Worm (Caenorhabditis elegans) whole organism, L4/young adult: ENCODE data around the gene rhgf-2.
"Not testable (repeated sequence)": the region's sequence is repeated elsewhere in the genome, so short reads cannot be mapped to it uniquely, and the experiment has no call there.

ENCODE experiments used
- W03F9.2 ChIP-seq: fragments of 150-350 bp; optimal IDR thresholded peaks from 2 replicates; lab custom pipeline; 2014; ENCODE audit warnings: missing biosample characterization, missing genetic modification characterization
- dao-5 ChIP-seq: sonication (generic microtip); optimal IDR thresholded peaks from 2 replicates; lab custom pipeline; 2016; ENCODE audit warnings: missing genotype, missing genetic modification characterization, moderate library complexity, missing compliant biosample characterization
- him-1 ChIP-seq: sonication (generic microtip); optimal IDR thresholded peaks from 2 replicates; lab custom pipeline; 2016; ENCODE audit warnings: missing genotype, missing genetic modification reagents, missing genetic modification characterization, missing compliant biosample characterization

The rhgf-2 gene

DNA sequence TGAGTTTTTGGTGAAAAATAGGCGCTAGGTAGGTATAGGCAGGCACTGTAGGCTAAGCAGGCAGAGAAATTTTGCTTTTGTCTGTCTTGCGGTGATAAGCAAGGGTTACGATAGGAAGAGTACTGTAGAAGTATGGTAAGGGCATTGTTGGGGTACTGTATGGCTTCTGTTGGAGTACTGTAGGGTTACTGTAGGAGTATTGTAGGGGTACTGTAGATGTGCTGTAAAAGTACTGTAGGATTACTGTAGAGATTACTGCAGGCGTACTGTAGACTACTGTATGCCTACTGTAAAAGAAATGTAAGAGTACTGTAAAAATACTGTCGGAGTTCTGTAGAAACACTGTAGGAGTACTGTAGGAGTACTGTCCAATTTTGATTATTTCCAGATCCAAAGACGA, 8.1 kb upstream of the rhgf-2 start:
- TF ChIP-seq dao-5 (no peak), W03F9.2 (tag; lab: Kevin White, UChicago) (no peak), him-1 (tag; lab: Kevin White, UChicago) (no peak)

DNA sequence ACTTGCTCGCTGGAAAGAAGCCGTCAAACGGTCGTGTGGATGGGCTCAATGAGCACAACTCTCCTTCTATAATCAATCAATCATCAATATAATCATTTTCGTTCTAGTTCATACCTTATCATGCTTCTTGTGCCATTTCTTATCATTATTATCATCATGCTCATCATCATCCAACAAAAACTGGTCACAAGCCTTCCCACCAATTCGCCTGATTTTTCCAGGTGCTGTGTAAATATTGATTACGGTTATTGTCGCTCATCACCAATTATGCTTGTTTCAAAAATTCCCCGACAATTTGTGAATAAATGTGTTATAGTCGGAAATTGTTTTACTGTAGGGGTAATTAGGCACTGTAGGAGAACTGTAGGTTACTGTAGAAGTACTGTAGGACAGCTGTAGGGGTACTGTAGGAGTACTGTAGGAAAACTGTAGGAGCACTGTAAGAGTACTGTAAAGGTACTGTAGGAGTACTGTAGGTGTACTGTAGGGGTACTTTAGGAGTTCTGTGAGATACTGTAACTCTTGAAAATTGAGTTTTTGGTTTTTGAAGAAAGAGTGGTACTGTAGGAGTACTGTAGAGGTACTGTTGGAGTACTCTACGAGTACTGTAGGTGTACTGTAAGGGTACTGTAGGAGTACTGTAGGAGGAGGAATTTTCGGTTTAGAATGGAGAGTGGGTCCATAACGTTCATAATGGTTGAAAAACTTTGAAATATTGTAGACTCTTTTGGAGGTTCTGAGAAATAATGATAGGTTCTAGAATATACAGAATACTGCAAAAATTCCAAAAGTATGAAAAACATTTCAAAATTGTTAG, 6.3 kb upstream of the rhgf-2 start:
- no peak for TF ChIP-seq him-1 (tag; lab: Kevin White, UChicago)
- no peak for TF ChIP-seq W03F9.2 (tag; lab: Kevin White, UChicago)
- TF ChIP-seq dao-5 = no peak

DNA sequence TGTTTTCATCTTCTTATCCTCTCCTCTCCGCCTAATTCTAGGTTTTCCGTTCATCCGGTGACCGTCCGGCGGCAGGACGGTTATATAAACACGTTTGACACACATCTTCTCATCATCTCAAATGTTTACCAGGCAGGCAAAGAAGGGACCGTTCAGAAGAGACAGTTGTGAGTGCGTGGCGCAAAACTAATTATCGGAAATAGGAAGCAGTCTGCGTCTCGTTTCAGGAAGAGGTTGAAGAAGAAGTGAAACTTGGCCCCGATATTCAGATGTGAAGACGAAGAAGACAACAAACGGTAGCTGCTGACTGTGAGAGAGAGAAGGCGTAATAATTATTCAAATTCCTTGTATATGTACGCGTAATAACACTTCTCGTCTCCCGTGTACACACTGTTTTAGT, 1.8 kb upstream of the rhgf-2 start:
- TF ChIP-seq him-1 (tag; lab: Kevin White, UChicago) (no peak), dao-5 (no peak), W03F9.2 (tag; lab: Kevin White, UChicago) (no peak)

DNA sequence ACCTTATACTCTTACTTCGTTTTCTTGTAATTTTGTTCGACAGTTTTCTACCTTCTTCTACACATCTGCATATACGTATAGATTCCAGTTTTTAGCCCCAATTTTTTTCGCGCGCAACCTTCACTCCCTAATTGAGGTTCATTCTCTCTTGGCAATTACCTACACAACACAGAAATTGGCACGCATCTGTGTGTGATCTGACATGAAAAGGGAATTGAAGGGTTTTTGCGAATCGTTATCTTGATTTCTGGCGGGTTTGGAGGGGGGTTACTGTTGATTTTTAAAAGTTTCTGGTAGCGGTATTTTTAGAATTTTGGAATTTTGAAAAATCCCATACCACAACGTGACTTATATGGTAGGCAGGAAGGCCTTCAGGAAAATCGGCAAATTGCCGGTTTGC, 2.1 kb downstream of the rhgf-2 start:
- TF ChIP-seq dao-5 (no peak), him-1 (tag; lab: Kevin White, UChicago) (no peak), W03F9.2 (tag; lab: Kevin White, UChicago) (no peak)

DNA sequence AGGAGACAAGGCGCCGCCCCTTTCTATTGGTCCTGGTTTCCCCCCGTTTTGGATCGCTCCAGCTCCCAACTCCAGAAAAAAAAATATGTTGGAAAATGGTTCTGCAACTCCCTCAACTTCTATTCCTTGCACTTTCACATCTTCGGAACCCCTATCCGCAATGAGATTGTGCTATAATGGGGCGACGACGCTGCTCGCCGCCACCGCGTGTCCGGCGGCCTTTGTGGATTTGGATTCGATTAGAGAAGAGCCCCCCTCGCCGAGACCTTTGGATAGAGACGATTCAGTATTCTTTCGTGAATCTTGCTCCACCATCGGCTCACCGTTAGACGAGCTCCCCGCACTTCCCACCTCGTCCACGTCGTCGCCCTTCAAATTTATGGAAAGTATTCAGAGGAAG, 6.6 kb downstream of the rhgf-2 start:
- no peak for TF ChIP-seq W03F9.2 (tag; lab: Kevin White, UChicago)
- no peak for TF ChIP-seq him-1 (tag; lab: Kevin White, UChicago)
- no peak for TF ChIP-seq dao-5

DNA sequence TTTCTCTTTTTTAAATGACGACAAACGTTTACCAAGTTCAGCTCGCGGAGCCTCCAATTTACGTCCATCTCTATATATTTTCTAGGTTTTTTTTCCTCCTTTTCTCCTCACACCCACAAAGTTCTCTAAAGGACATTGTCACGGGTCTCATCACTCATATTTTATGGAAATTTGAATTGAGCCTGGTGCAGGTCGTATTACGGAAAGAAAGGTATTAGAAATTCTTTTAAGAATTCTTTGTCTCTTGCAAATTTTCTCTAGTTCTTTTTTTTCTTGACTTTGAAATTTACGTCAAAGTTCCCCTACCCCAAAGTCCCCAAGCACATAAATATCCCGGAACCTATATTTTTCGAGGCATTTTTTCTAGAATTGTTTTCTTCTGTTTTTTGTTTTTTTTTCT, 17.9 kb downstream of the rhgf-2 start:
- TF ChIP-seq W03F9.2 (tag; lab: Kevin White, UChicago) = no peak
- no peak for TF ChIP-seq him-1 (tag; lab: Kevin White, UChicago)
- TF ChIP-seq dao-5 = no peak

DNA sequence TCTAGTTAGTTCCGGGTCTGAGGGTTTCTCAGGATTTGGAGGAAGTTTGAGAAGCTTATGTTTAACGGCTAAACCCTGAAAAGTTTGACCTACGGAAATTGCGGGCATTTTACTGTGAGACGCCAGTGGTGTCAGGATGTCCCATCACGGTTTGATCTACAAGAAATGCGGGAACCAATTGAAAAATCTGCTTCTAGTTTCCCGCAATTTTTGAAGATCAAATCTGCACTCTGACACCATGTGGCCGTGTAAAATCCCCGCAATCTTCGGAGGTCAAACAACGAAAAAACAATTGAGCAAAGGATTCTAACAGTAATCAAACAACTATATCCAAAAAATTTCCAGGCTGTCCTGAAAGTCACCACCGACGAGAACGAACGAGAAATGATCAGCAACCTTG, 22.3 kb downstream of the rhgf-2 start:
- TF ChIP-seq W03F9.2 (tag; lab: Kevin White, UChicago) (no peak), him-1 (tag; lab: Kevin White, UChicago) (no peak)

DNA sequence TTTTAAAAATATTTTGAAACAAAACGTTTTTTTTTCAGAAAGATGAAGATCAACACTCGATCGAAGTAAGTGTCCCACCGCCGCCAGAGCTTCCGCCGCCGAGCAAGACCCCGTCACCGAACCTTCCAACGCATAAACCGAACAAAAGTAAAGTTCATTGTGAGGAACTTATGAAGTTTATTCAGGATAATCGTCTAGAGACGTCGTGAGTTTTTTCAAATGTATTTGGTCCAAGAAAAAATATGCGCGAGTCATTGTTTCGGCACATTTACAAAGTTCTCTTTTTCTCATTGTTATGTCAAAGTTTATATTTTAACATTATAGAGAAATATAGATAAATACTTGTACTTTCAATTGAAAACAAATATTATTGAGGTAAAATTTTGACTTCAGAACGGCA, 24.7 kb downstream of the rhgf-2 start:
- no peak for TF ChIP-seq dao-5
- no peak for TF ChIP-seq him-1 (tag; lab: Kevin White, UChicago)
- no peak for TF ChIP-seq W03F9.2 (tag; lab: Kevin White, UChicago)

DNA sequence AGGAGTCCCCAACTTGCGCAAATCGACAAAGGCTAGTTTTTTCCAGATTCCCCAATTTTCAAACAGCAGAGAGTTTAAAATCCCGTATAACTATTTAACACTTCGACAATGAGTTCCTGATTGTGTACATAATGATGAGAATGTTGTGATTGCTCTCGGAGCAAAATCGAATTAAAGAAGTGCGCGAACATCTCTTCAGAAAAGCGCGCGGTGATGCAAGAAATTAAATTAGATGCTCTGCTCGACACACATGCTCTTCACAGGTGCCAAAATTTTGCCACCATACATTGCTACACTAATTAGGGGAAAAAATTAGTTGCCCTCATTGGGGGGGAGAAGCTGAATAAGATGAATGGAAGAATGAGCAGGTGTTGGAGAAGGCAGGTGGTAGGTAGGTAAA, 28.9 kb downstream of the rhgf-2 start:
- TF ChIP-seq him-1 (tag; lab: Kevin White, UChicago) = no peak
- TF ChIP-seq W03F9.2 (tag; lab: Kevin White, UChicago) = no peak
- no peak for TF ChIP-seq dao-5

DNA sequence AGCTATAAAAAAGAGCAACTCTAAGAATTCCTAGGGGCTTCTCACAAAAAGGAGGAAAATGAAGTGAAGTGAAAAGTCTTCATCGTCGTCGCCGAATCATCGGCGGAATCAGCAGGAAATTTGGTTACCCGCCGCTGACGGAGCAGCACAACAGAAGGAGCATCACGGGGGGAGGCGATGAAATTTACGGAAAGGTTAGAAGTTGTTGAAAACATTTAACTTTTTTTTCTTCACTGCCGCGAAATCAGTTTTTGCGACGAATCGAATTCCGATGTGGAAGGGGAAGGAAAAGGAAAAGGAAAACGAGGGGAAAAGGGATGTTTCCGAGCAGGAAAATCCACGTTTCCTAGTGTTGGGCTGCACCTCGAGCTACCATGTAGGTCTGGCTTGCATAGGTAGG, 32.7 kb downstream of the rhgf-2 start:
- TF ChIP-seq dao-5 (no peak), W03F9.2 (tag; lab: Kevin White, UChicago) (no peak), him-1 (tag; lab: Kevin White, UChicago) (no peak)

DNA sequence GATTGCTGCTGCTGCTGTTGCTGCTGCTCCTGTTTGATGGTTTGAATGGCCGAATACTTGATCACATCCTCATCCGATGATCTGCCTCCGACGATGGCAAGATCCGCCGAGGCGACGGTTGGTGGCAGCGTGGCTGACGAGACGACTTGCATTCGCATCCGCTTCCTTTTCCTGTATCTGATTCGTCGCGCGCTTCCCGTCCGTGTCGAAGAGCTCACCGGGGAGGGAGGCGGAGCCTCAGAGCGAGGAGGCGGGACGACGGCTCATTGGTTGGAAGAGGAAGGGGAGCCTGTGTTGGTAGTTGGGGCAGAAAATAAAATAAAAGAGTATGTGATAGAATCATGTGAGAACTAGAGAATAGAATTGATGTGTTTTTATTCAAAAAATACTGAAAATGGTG, 34.1 kb downstream of the rhgf-2 start:
- TF ChIP-seq dao-5 (no peak), him-1 (tag; lab: Kevin White, UChicago) (no peak), W03F9.2 (tag; lab: Kevin White, UChicago) (no peak)

DNA sequence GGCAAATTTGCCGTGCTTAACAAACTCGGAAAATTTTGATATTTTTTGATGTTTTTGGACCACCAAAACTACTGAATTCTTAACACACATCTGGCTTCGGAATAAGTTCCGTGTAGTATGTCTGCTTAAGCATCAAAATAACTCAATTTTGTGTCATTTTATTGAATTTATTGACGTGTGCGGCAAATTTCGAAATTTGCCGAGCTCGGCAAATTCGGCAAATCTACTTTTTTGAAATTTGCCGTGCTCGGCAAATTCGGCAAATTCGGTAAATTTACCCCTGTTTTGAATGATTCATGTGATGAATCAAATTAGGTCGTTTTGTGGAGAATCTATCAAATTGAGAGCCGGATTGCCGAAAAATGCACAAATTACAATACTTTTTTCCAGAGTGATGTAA, 34.7 kb downstream of the rhgf-2 start, which contains the start of gene ast-1:
Gene ast-1, minus strand, starts transcription at position 101 of the 400 bp plus-strand sequence.
- TF ChIP-seq W03F9.2 (tag; lab: Kevin White, UChicago); him-1 (tag; lab: Kevin White, UChicago); dao-5: not testable (repeated sequence)

DNA sequence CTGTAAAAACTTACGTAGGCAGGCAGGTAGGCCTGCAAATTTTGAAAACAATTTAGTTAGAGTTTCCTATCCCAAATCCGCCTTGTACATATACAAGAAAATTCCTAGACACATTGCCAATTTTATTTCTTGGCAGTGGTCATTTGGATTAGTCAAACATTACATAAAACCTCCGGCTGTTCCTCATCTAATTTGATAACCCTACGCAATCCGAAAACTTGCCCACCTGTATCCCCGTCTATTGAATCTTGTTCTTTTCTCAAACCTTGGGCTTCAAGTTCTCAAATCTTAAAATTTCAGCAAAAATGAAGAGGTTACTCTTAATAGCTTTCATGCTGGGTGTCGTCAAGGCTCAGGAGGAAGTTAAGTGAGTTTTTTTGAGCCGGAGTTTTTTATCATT, 45.5 kb downstream of the rhgf-2 start, which contains the start of gene F56D3.1:
Gene F56D3.1, plus strand, starts transcription at position 301 of the 400 bp plus-strand sequence.
- TF ChIP-seq dao-5 (no peak), him-1 (tag; lab: Kevin White, UChicago) (no peak), W03F9.2 (tag; lab: Kevin White, UChicago) (no peak)

DNA sequence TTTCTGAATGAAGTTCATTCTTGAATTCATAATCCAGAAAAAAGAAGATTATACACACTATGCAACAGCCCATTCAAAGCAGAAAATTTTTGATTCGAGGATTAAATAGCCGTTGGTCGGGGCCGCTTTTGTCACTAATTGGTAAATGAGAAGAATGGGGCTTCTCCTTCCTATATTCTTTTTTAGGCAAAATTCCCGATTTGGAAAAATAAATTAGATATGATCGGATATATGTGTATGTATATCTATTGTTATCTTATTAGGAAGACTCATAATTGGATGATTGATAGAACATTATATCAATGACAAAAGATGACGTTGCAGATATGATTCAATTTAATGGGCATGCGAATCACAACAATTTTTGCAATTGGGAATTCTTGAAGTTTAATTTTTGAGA, 49.6 kb downstream of the rhgf-2 start:
- no peak for TF ChIP-seq dao-5
- TF ChIP-seq W03F9.2 (tag; lab: Kevin White, UChicago) = no peak
- TF ChIP-seq him-1 (tag; lab: Kevin White, UChicago) = no peak
